Fruit fly (Drosophila melanogaster) whole organism: ENCODE data around the gene Ns1.

Source experiments
- CG8478 ChIP-seq: fragments of >200 bp; optimal IDR thresholded peaks from 2 replicates; lab custom pipeline; 2018; ENCODE audit warnings: inconsistent platforms
- EcR ChIP-seq, 2 experiments: fragments of >200 bp; optimal IDR thresholded peaks; 2 replicates each; lab custom pipeline; 2017; ENCODE audit warnings: missing biosample characterization in 2 of 2, missing genetic modification characterization in 2 of 2, missing genetic modification reagents in 2 of 2
- pan ChIP-seq: fragments of >200 bp; optimal IDR thresholded peaks from 2 replicates; lab custom pipeline; 2017
- psq ChIP-seq: fragments of >200 bp; optimal IDR thresholded peaks from 2 replicates; lab custom pipeline; 2017
- usp ChIP-seq: fragments of >200 bp; optimal IDR thresholded peaks from 2 replicates; lab custom pipeline; 2017; ENCODE audit warnings: missing biosample characterization, missing genetic modification characterization, mixed read lengths

dm6 chr3R:17077968-17078417 lies 5.5 kb upstream of the Ns1 start:
- TF ChIP-seq EcR (GFP tag; optimal IDR thresholded peaks at IDR 0.05; lab: Kevin White, UChicago), result peak in 1 of 2 experiments; percentile 33
- TF ChIP-seq usp, result no peak
- TF ChIP-seq CG8478 (lab: Kevin White, UChicago), result no peak
- no peak for TF ChIP-seq pan (lab: Kevin White, UChicago)
- TF ChIP-seq psq (lab: Kevin White, UChicago), result no peak
